Worm (Caenorhabditis elegans) whole organism, L4 larva: ENCODE results near the gene B0334.5.
A peak's percentile ranks its signal among the peaks of the same experiment; 100 is the strongest.
"Not testable (repeated sequence)": the region's sequence is repeated elsewhere in the genome, so short reads cannot be mapped to it uniquely, and the experiment has no call there.

ENCODE experiments used
- D1046.2 ChIP-seq: fragments of 200-800 bp; sonication (Bioruptor generic); IDR thresholded peaks from 2 replicates; pipeline ENCODE4 v1.3.6; 2022; ENCODE audit warnings: missing genetic modification characterization, missing compliant biosample characterization
- F37D6.2 ChIP-seq: sonication (generic microtip); optimal IDR thresholded peaks from 2 replicates; lab custom pipeline; 2016; ENCODE audit warnings: mild to moderate bottlenecking, missing genetic modification characterization, missing compliant biosample characterization
- F49E8.2 ChIP-seq: sonication (generic microtip); optimal IDR thresholded peaks from 2 replicates; lab custom pipeline; 2016; ENCODE audit warnings: missing compliant biosample characterization, mild to moderate bottlenecking, missing genetic modification characterization, borderline replicate concordance
- T26A8.4 ChIP-seq: fragments of 200-800 bp; sonication (Bioruptor generic); IDR thresholded peaks from 2 replicates; pipeline ENCODE4 v1.3.6; 2022; ENCODE audit warnings: missing genetic modification characterization, missing compliant biosample characterization
- Y105C5A.15 ChIP-seq: fragments of 200-800 bp; sonication (Bioruptor generic); IDR thresholded peaks from 2 replicates; pipeline ENCODE4 v1.3.6; 2022; ENCODE audit warnings: missing genetic modification characterization, missing compliant biosample characterization
- Y48G9A.11 ChIP-seq: fragments of 200-800 bp; sonication (Bioruptor generic); IDR thresholded peaks from 2 replicates; pipeline ENCODE4 v1.3.6; 2022; ENCODE audit warnings: missing genetic modification reagents, missing genetic modification characterization, missing compliant biosample characterization
- Y75B8A.6 ChIP-seq: fragments of 200-800 bp; sonication (Bioruptor generic); IDR thresholded peaks from 2 replicates; pipeline ENCODE4 v1.3.6; 2022; ENCODE audit warnings: missing genetic modification reagents, missing genetic modification characterization, missing compliant biosample characterization
- ZK337.2 ChIP-seq: fragments of 200-800 bp; sonication (Bioruptor generic); IDR thresholded peaks from 2 replicates; pipeline ENCODE4 v1.3.6; 2022; ENCODE audit warnings: missing genetic modification reagents, missing genetic modification characterization, missing compliant biosample characterization
- aha-1 ChIP-seq: fragments of 150-350 bp; peaks from one replicate; lab custom pipeline; 2014; ENCODE audit warnings: missing biosample characterization, missing genetic modification characterization
- arid-1 ChIP-seq: fragments of 200-800 bp; sonication (Bioruptor generic); conservative IDR thresholded peaks from 2 replicates; pipeline ENCODE4 v1.3.6; 2022; ENCODE audit warnings: missing genetic modification reagents, missing genetic modification characterization, missing compliant biosample characterization
- ceh-20 ChIP-seq: fragments of 200-800 bp; sonication (Bioruptor generic); IDR thresholded peaks from 2 replicates; pipeline ENCODE4 v1.3.6; 2022; ENCODE audit warnings: missing genetic modification reagents, missing genetic modification characterization, missing compliant biosample characterization
- ceh-44 ChIP-seq: fragments of 200-800 bp; sonication (Bioruptor generic); IDR thresholded peaks from 2 replicates; pipeline ENCODE4 v1.3.6; 2022; ENCODE audit warnings: missing genetic modification reagents, missing genetic modification characterization, missing compliant biosample characterization
- ces-1 ChIP-seq: fragments of 150-350 bp; sonication (generic microtip); optimal IDR thresholded peaks from 4 replicates; lab custom pipeline; 2014; ENCODE audit warnings: missing biosample characterization, missing genetic modification reagents, missing genetic modification characterization
- ctbp-1 ChIP-seq: fragments of 200-800 bp; sonication (Bioruptor generic); IDR thresholded peaks from 2 replicates; pipeline ENCODE4 v1.3.6; 2022; ENCODE audit warnings: missing genetic modification reagents, missing genetic modification characterization, missing compliant biosample characterization
- dmd-6 ChIP-seq: fragments of 200-800 bp; sonication (Bioruptor generic); IDR thresholded peaks from 2 replicates; pipeline ENCODE4 v1.3.6; 2022; ENCODE audit warnings: missing genetic modification reagents, missing genetic modification characterization, missing compliant biosample characterization
- dpl-1 ChIP-seq: fragments of 150-350 bp; optimal IDR thresholded peaks from 2 replicates; lab custom pipeline; 2014; ENCODE audit warnings: missing biosample characterization, missing genetic modification reagents, missing genetic modification characterization
- dve-1 ChIP-seq: sonication (generic microtip); optimal IDR thresholded peaks from 2 replicates; lab custom pipeline; 2017; ENCODE audit warnings: antibody characterized with exemption, mild to moderate bottlenecking, missing genetic modification characterization, missing compliant biosample characterization; ENCODE audit not compliant: insufficient read depth
- fkh-10 ChIP-seq: fragments of 150-350 bp; optimal IDR thresholded peaks from 2 replicates; lab custom pipeline; 2014; ENCODE audit warnings: missing biosample characterization, missing genetic modification reagents, missing genetic modification characterization
- hif-1 ChIP-seq, 2 experiments: sonication (generic microtip); optimal IDR thresholded peaks; 2 replicates each; lab custom pipeline; 2016 to 2017; ENCODE audit warnings: missing compliant biosample characterization in 2 of 2, missing genetic modification characterization in 2 of 2, missing genetic modification reagents in 2 of 2, missing genotype in 2 of 2, mild to moderate bottlenecking in 1 of 2
- hlh-11 ChIP-seq: fragments of 200-800 bp; sonication (Bioruptor generic); optimal IDR thresholded peaks from 2 replicates; lab custom pipeline; 2018; ENCODE audit warnings: mild to moderate bottlenecking, missing genetic modification characterization, missing compliant biosample characterization
- hmg-1.1 ChIP-seq: fragments of 200-800 bp; sonication (Bioruptor generic); IDR thresholded peaks from 2 replicates; pipeline ENCODE4 v1.3.6; 2022; ENCODE audit warnings: missing genetic modification reagents, missing genetic modification characterization, missing compliant biosample characterization
- lim-7 ChIP-seq: fragments of 200-800 bp; sonication (Bioruptor generic); IDR thresholded peaks from 2 replicates; pipeline ENCODE4 v1.3.6; 2022; ENCODE audit warnings: missing genetic modification characterization, missing compliant biosample characterization
- lin-13 ChIP-seq: fragments of 150-350 bp; optimal IDR thresholded peaks from 2 replicates; lab custom pipeline; 2014; ENCODE audit warnings: missing biosample characterization, missing genetic modification reagents, missing genetic modification characterization
- lin-29 ChIP-seq: fragments of 200-800 bp; sonication (Bioruptor generic); IDR thresholded peaks from 2 replicates; pipeline ENCODE4 v1.3.6; 2022; ENCODE audit warnings: missing genetic modification reagents, missing genetic modification characterization, missing compliant biosample characterization
- lin-38 ChIP-seq: fragments of 200-800 bp; sonication (Bioruptor generic); IDR thresholded peaks from 2 replicates; pipeline ENCODE4 v1.3.6; 2022; ENCODE audit warnings: missing genetic modification reagents, missing genetic modification characterization, missing compliant biosample characterization
- lir-3 ChIP-seq: sonication (generic microtip); optimal IDR thresholded peaks from 2 replicates; lab custom pipeline; 2016; ENCODE audit warnings: mild to moderate bottlenecking, missing genetic modification characterization, missing compliant biosample characterization
- madf-5 ChIP-seq, 2 experiments: fragments of 200-800 bp; sonication (Bioruptor generic); IDR thresholded peaks; 2 replicates each; pipeline ENCODE4 v1.3.6; 2022; ENCODE audit warnings: missing compliant biosample characterization in 2 of 2, missing genetic modification characterization in 2 of 2
- mdl-1 ChIP-seq, 2 experiments: fragments of 150-350 bp in 1 of 2; sonication (generic microtip) in 1 of 2; optimal IDR thresholded peaks; 2 replicates each; lab custom pipeline; 2014 to 2017; ENCODE audit warnings: missing biosample characterization in 2 of 2, missing genetic modification characterization in 2 of 2
- mdt-29 ChIP-seq: fragments of 200-800 bp; sonication (Bioruptor generic); IDR thresholded peaks from 2 replicates; pipeline ENCODE4 v1.3.6; 2022; ENCODE audit warnings: missing genetic modification reagents, missing genetic modification characterization, missing compliant biosample characterization
- mep-1 ChIP-seq: fragments of 150-350 bp; sonication (generic microtip); optimal IDR thresholded peaks from 3 replicates; lab custom pipeline; 2014; ENCODE audit warnings: missing biosample characterization, missing genetic modification characterization
- mxl-2 ChIP-seq: fragments of 200-800 bp; sonication (Bioruptor generic); conservative IDR thresholded peaks from 2 replicates; pipeline ENCODE4 v1.3.6; 2022; ENCODE audit warnings: missing genetic modification reagents, missing genetic modification characterization, missing compliant biosample characterization
- nhr-102 ChIP-seq: sonication (generic microtip); optimal IDR thresholded peaks from 2 replicates; lab custom pipeline; 2016; ENCODE audit warnings: mild to moderate bottlenecking, missing genetic modification characterization, moderate library complexity, missing compliant biosample characterization
- nhr-11 ChIP-seq: fragments of 150-350 bp; optimal IDR thresholded peaks from 2 replicates; lab custom pipeline; 2014; ENCODE audit warnings: missing biosample characterization, missing genetic modification characterization
- nhr-28 ChIP-seq: fragments of 150-350 bp; optimal IDR thresholded peaks from 2 replicates; lab custom pipeline; 2014; ENCODE audit warnings: missing biosample characterization, missing genetic modification characterization
- nhr-42 ChIP-seq: fragments of 200-800 bp; sonication (Bioruptor generic); IDR thresholded peaks from 2 replicates; pipeline ENCODE4 v1.3.6; 2022; ENCODE audit warnings: missing genetic modification characterization, missing compliant biosample characterization
- nhr-77 ChIP-seq: fragments of 150-350 bp; optimal IDR thresholded peaks from 2 replicates; lab custom pipeline; 2014; ENCODE audit warnings: missing biosample characterization, missing genetic modification characterization
- pha-4 ChIP-seq, 2 experiments: fragments of 150-350 bp in 1 of 2; fragments of 200-800 bp in 1 of 2; sonication (Bioruptor generic) in 1 of 2; IDR thresholded peaks in 1 of 2; optimal IDR thresholded peaks in 1 of 2; 2 replicates each; pipeline versions ENCODE4 v1.3.6 to Lab custom; 2014 to 2022; ENCODE audit warnings: missing genetic modification characterization in 2 of 2, missing genetic modification reagents in 2 of 2, missing biosample characterization in 1 of 2, missing compliant biosample characterization in 1 of 2
- php-3 ChIP-seq: fragments of 200-800 bp; sonication (Bioruptor generic); IDR thresholded peaks from 2 replicates; pipeline ENCODE4 v1.3.6; 2022; ENCODE audit warnings: missing genetic modification reagents, missing genetic modification characterization, missing compliant biosample characterization
- rbr-2 ChIP-seq: sonication (generic microtip); optimal IDR thresholded peaks from 2 replicates; lab custom pipeline; 2016; ENCODE audit warnings: missing genotype, missing genetic modification characterization, missing compliant biosample characterization
- sdz-12 ChIP-seq: fragments of 200-800 bp; sonication (Bioruptor generic); optimal IDR thresholded peaks from 2 replicates; lab custom pipeline; 2018; ENCODE audit warnings: mild to moderate bottlenecking, missing genetic modification characterization, missing compliant biosample characterization
- snpc-1.2 ChIP-seq: fragments of 200-800 bp; sonication (Bioruptor generic); IDR thresholded peaks from 2 replicates; pipeline ENCODE4 v1.3.6; 2022; ENCODE audit warnings: missing genetic modification reagents, missing genetic modification characterization, missing compliant biosample characterization
- spr-1 ChIP-seq: sonication (generic microtip); optimal IDR thresholded peaks from 2 replicates; lab custom pipeline; 2016; ENCODE audit warnings: mild to moderate bottlenecking, missing genetic modification characterization, missing compliant biosample characterization
- tag-97 ChIP-seq: fragments of 200-800 bp; sonication (Bioruptor generic); IDR thresholded peaks from 2 replicates; pipeline ENCODE4 v1.3.6; 2022; ENCODE audit warnings: missing genetic modification characterization, missing compliant biosample characterization
- tra-1 ChIP-seq: fragments of 200-800 bp; sonication (Bioruptor generic); IDR thresholded peaks from 2 replicates; pipeline ENCODE4 v1.3.6; 2022; ENCODE audit warnings: missing genetic modification reagents, missing genetic modification characterization, missing compliant biosample characterization
- unc-62 ChIP-seq, 3 experiments: fragments of 150-350 bp in 1 of 3; sonication (generic microtip); optimal IDR thresholded peaks in 2 of 3; peaks in 1 of 3; 1 replicate in 1 of 3; 2 replicates in 2 of 3; lab custom pipeline; 2014 to 2017; ENCODE audit warnings: missing biosample characterization in 3 of 3, missing genetic modification characterization in 3 of 3, missing genetic modification reagents in 3 of 3, missing genotype in 1 of 3
- vab-7 ChIP-seq: fragments of 200-800 bp; sonication (Bioruptor generic); IDR thresholded peaks from 2 replicates; pipeline ENCODE4 v1.3.6; 2022; ENCODE audit warnings: missing genetic modification reagents, missing genetic modification characterization, missing compliant biosample characterization
- zfp-2 ChIP-seq: sonication (generic microtip); optimal IDR thresholded peaks from 2 replicates; lab custom pipeline; 2016; ENCODE audit warnings: mild to moderate bottlenecking, missing genetic modification characterization, missing compliant biosample characterization
- zfp-3 ChIP-seq: fragments of 200-800 bp; sonication (Bioruptor generic); conservative IDR thresholded peaks from 2 replicates; pipeline ENCODE4 v1.3.6; 2022; ENCODE audit warnings: missing genetic modification reagents, missing genetic modification characterization, missing compliant biosample characterization

Gene B0334.5

ce11 chrII:11534429-11535099, 37.1 kb downstream of the B0334.5 start, which contains the start of gene Y62F5A.12:
TSS of gene Y62F5A.12 (minus strand) at chrII:11534479.
- TF ChIP-seq lin-38 (GFP tag; lab: Robert Waterston, UW) (peak; percentile 100), arid-1 (peak; percentile 93), zfp-2 (tag; lab: Kevin White, UChicago) (peak; percentile 50), Y48G9A.11 (GFP tag; lab: Robert Waterston, UW) (peak; percentile 93), fkh-10 (GFP tag; lab: Kevin White, UChicago) (peak; percentile 51), F37D6.2 (tag; lab: Kevin White, UChicago) (peak; percentile 79), lir-3 (tag; lab: Kevin White, UChicago) (peak; percentile 44), tag-97 (GFP tag; lab: Robert Waterston, UW) (peak; percentile 88; the same call in 1 of the 2 replicates), nhr-11 (peak; percentile 68), ceh-20 (peak; percentile 95), rbr-2 (tag; lab: Kevin White, UChicago) (peak; percentile 89), mxl-2 (GFP tag; lab: Robert Waterston, UW) (peak; percentile 80), hif-1 (tag; optimal IDR thresholded peaks at IDR 0.05; lab: Kevin White, UChicago) (peak in 1 of 2 experiments; percentile 93), zfp-3 (GFP tag; lab: Robert Waterston, UW) (peak; percentile 92), pha-4 (GFP tag; IDR thresholded peaks at IDR 0.05; lab: Robert Waterston, UW) (peak; percentile 96), D1046.2 (peak; percentile 93), nhr-77 (tag; lab: Kevin White, UChicago) (peak; percentile 81), dmd-6 (peak; percentile 88), unc-62 (GFP tag; optimal IDR thresholded peaks at IDR 0.05 in 1 of 2; lab: Kevin White, UChicago) (peak in 1 of 2 experiments; percentile 66), madf-5 (GFP tag; IDR thresholded peaks at IDR 0.05; lab: Robert Waterston, UW) (peak; percentile 91 to 97), snpc-1.2 (GFP tag; lab: Robert Waterston, UW) (peak; percentile 82), sdz-12 (GFP tag; lab: Kevin White, UChicago) (peak; percentile 60), lin-13 (GFP tag; lab: Kevin White, UChicago) (peak; percentile 69), aha-1 (tag; lab: Kevin White, UChicago) (peak; percentile 99), ctbp-1 (GFP tag; lab: Robert Waterston, UW) (peak; percentile 94), spr-1 (tag; lab: Kevin White, UChicago) (peak; percentile 66), nhr-102 (tag; lab: Kevin White, UChicago) (peak; percentile 66), ZK337.2 (peak; percentile 99), lim-7 (peak; percentile 82), nhr-28 (tag; lab: Kevin White, UChicago) (peak; percentile 52), ceh-44 (GFP tag; lab: Robert Waterston, UW) (peak; percentile 99), F49E8.2 (tag; lab: Kevin White, UChicago) (peak; percentile 27), hmg-1.1 (GFP tag; lab: Robert Waterston, UW) (peak; percentile 93), dpl-1 (GFP tag; lab: Kevin White, UChicago) (peak; percentile 77), nhr-42 (GFP tag; lab: Robert Waterston, UW) (peak; percentile 94; the same call in 1 of the 2 replicates), lin-29 (GFP tag; lab: Robert Waterston, UW) (peak; percentile 55; the same call in 1 of the 2 replicates), mep-1 (tag; lab: Kevin White, UChicago) (peak; percentile 85), mdt-29 (GFP tag; lab: Robert Waterston, UW) (peak; percentile 85), mdl-1 (tag; optimal IDR thresholded peaks at IDR 0.05; lab: Kevin White, UChicago) (peak; percentile 32 to 38), T26A8.4 (GFP tag; lab: Robert Waterston, UW) (peak; percentile 78), hlh-11 (tag; lab: Kevin White, UChicago) (peak; percentile 65), dve-1 (tag; lab: Kevin White, UChicago) (peak; percentile 59), php-3 (GFP tag; lab: Robert Waterston, UW) (peak; percentile 77), Y75B8A.6 (GFP tag; lab: Robert Waterston, UW) (0 out of 2 replicates have a peak, but pooled peaks have one; percentile 80), Y105C5A.15 (GFP tag; lab: Robert Waterston, UW) (peak; percentile 70; the same call in 1 of the 2 replicates), tra-1 (GFP tag; lab: Robert Waterston, UW) (peak; percentile 95), vab-7 (GFP tag; lab: Robert Waterston, UW) (peak; percentile 96), ces-1 (GFP tag; lab: Kevin White, UChicago) (peak; percentile 27)
- not testable (repeated sequence) for TF ChIP-seq pha-4, unc-62 (tag; optimal IDR thresholded peaks at IDR 0.05; lab: Kevin White, UChicago)
